Worm (Caenorhabditis elegans): ENCODE data around the gene rfc-4.

ce11 chrIII:6989201-6989600, 17.1 kb downstream of the rfc-4 start:
- TF ChIP-seq Y95B8A.8 (GFP tag; IDR thresholded peaks at IDR 0.05) (no peak), dpl-1 (GFP tag; optimal IDR thresholded peaks at IDR 0.05) (no peak), ama-1 (optimal IDR thresholded peaks at IDR 0.05) (no peak), ama-1 (GFP tag; optimal IDR thresholded peaks at IDR 0.05) (no peak), pha-4 (tag; optimal IDR thresholded peaks at IDR 0.05) (no peak), snpc-4 (GFP tag; optimal IDR thresholded peaks at IDR 0.05) (no peak), snpc-4 (tag; optimal IDR thresholded peaks at IDR 0.05) (no peak), lin-40 (tag; optimal IDR thresholded peaks at IDR 0.05) (no peak), unc-62 (GFP tag; optimal IDR thresholded peaks at IDR 0.05) (no peak), ceh-40 (GFP tag; IDR thresholded peaks at IDR 0.05) (no peak)

Data from whole organism, young adult.